Worm (Caenorhabditis elegans): ENCODE measurements around the gene sma-3.

DNA sequence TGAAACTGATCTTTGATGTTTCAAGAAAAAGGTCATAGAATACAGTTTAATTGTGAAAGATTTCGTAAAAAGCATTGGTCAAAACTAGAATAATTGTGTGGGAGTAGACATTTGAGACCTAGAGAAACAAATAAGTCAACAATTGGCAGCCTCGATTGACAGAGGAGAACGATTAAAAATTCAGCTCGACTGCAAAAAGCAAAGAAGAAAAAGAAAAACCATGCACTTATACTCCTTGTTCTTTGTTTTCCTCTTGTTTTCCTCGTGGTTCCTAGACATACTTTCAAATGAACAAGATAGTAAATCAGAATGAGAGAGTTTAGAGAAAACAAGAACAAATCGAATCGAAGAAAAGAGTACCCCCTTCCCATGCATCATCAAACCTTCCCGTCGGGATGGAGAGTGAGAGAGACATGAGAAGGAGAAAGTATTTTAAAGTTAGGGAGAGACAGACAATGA is 6.3 kb downstream of the sma-3 start:
- no peak for TF ChIP-seq F13H6.1 (tag; optimal IDR thresholded peaks at IDR 0.05)
- TF ChIP-seq madf-2 (tag; optimal IDR thresholded peaks at IDR 0.05): no peak
- no peak for TF ChIP-seq rnt-1 (tag; optimal IDR thresholded peaks at IDR 0.05)
